Worm (Caenorhabditis elegans): Measurements from ENCODE around the gene T01G1.4.

ce11 chrIV:11350809-11351208 is 10.5 kb downstream of the T01G1.4 start:
- TF ChIP-seq nhr-11 (tag; optimal IDR thresholded peaks at IDR 0.05) (no peak), ceh-9 (tag; optimal IDR thresholded peaks at IDR 0.05) (no peak), nhr-12 (tag; optimal IDR thresholded peaks at IDR 0.05) (no peak), lin-39 (tag; optimal IDR thresholded peaks at IDR 0.05) (peak; percentile 29), nhr-77 (tag; optimal IDR thresholded peaks at IDR 0.05) (no peak), aly-2 (tag; optimal IDR thresholded peaks at IDR 0.05) (no peak), ZK546.5 (tag; optimal IDR thresholded peaks at IDR 0.05) (no peak), nhr-43 (tag; optimal IDR thresholded peaks at IDR 0.05; ENCODE audit: poor library complexity, severe bottlenecking) (no peak), snpc-4 (tag; optimal IDR thresholded peaks at IDR 0.05) (no peak), ceh-82 (tag; optimal IDR thresholded peaks at IDR 0.05) (no peak), zag-1 (tag; optimal IDR thresholded peaks at IDR 0.05) (no peak), eor-1 (tag; optimal IDR thresholded peaks at IDR 0.05) (no peak), mdl-1 (tag; optimal IDR thresholded peaks at IDR 0.05) (no peak)

Data from whole organism, L3 larva.